Fruit fly (Drosophila melanogaster) whole organism, wandering third instar larva: ENCODE measurements around the gene DNaseII.
A peak's percentile ranks its signal among the peaks of the same experiment; 100 is the strongest.

ENCODE experiments used
- CG9705 ChIP-seq: fragments of 200-800 bp; sonication (Bioruptor generic); optimal IDR thresholded peaks from 2 replicates; lab custom pipeline; 2018; ENCODE audit warnings: missing biosample characterization, mild to moderate bottlenecking, missing genetic modification characterization
- CrebA ChIP-seq: fragments of 200-800 bp; sonication (Bioruptor generic); optimal IDR thresholded peaks from 2 replicates; lab custom pipeline; 2016; ENCODE audit warnings: missing biosample characterization, mild to moderate bottlenecking, missing genetic modification characterization, borderline replicate concordance
- Hr83 ChIP-seq: fragments of 200-300 bp; sonication (Bioruptor generic); optimal IDR thresholded peaks from 2 replicates; lab custom pipeline; 2016; ENCODE audit warnings: missing biosample characterization, mild to moderate bottlenecking, missing genetic modification characterization, moderate library complexity; ENCODE audit not compliant: poor library complexity, severe bottlenecking
- h ChIP-seq: fragments of 200-800 bp; sonication (Bioruptor generic); optimal IDR thresholded peaks from 3 replicates; lab custom pipeline; 2016; ENCODE audit warnings: missing biosample characterization, mild to moderate bottlenecking, missing genetic modification characterization

- TF ChIP-seq Hr83 (GFP tag; lab: Kevin White, UChicago) (no peak), h (GFP tag; lab: Kevin White, UChicago) (peak; percentile 24), CrebA (no peak), CG9705 (no peak)
Observed at dm6 chr3R:18049272-18050015, 30.3 kb downstream of the DNaseII start.
